Worm (Caenorhabditis elegans): ENCODE data around the gene nhr-1.

Gene nhr-1

ce11 chrX:17505547-17506181, 8.2 kb upstream of the nhr-1 start:
- no peak for TF ChIP-seq fos-1 (tag; optimal IDR thresholded peaks at IDR 0.05)
- TF ChIP-seq lsy-12 (tag; optimal IDR thresholded peaks at IDR 0.05) = peak; percentile 23
- TF ChIP-seq nhr-76 (tag; optimal IDR thresholded peaks at IDR 0.05) = no peak
- TF ChIP-seq daf-12 (tag; optimal IDR thresholded peaks at IDR 0.05) = peak; percentile 36
- peak; percentile 78 for TF ChIP-seq ceh-28 (tag; optimal IDR thresholded peaks at IDR 0.05)
- no peak for TF ChIP-seq nhr-28 (tag; optimal IDR thresholded peaks at IDR 0.05)
- peak; percentile 87 for TF ChIP-seq pha-4 (tag; optimal IDR thresholded peaks at IDR 0.05)
- TF ChIP-seq elt-2 (tag; optimal IDR thresholded peaks at IDR 0.05) = peak; percentile 85
- TF ChIP-seq zag-1 (tag; optimal IDR thresholded peaks at IDR 0.05) = no peak
- TF ChIP-seq nhr-25 (tag; optimal IDR thresholded peaks at IDR 0.05) = peak; percentile 19
- no peak for TF ChIP-seq mml-1 (tag; optimal IDR thresholded peaks at IDR 0.05)
- no peak for TF ChIP-seq ceh-9 (tag; optimal IDR thresholded peaks at IDR 0.05)
- TF ChIP-seq elt-1 (tag; optimal IDR thresholded peaks at IDR 0.05) = peak; percentile 7
- TF ChIP-seq hmg-11 (tag; optimal IDR thresholded peaks at IDR 0.05) = peak; percentile 70
- TF ChIP-seq nhr-237 (tag; optimal IDR thresholded peaks at IDR 0.05) = no peak
- TF ChIP-seq unc-62 (GFP tag; optimal IDR thresholded peaks at IDR 0.05) = peak; percentile 42
- no peak for TF ChIP-seq ZK546.5 (tag; optimal IDR thresholded peaks at IDR 0.05)
- no peak for TF ChIP-seq nhr-12 (tag; optimal IDR thresholded peaks at IDR 0.05)
- no peak for TF ChIP-seq skn-1 (tag; optimal IDR thresholded peaks at IDR 0.05)
- peak; percentile 87 for TF ChIP-seq mdl-1 (tag; optimal IDR thresholded peaks at IDR 0.05)
- peak; percentile 53 for TF ChIP-seq R02D3.7 (tag; optimal IDR thresholded peaks at IDR 0.05)
- TF ChIP-seq tbx-2 (tag; optimal IDR thresholded peaks at IDR 0.05) = peak; percentile 71
- peak; percentile 81 for TF ChIP-seq egl-5 (tag; optimal IDR thresholded peaks at IDR 0.05)
- TF ChIP-seq pqm-1 (tag; optimal IDR thresholded peaks at IDR 0.05) = peak; percentile 58
- no peak for TF ChIP-seq unc-39 (tag; optimal IDR thresholded peaks at IDR 0.05)
- peak; percentile 60 for TF ChIP-seq nhr-23 (tag; optimal IDR thresholded peaks at IDR 0.05)
- no peak for TF ChIP-seq aly-2 (tag; optimal IDR thresholded peaks at IDR 0.05)
- no peak for TF ChIP-seq ceh-82 (tag; optimal IDR thresholded peaks at IDR 0.05)
- peak; percentile 64 for TF ChIP-seq nhr-43 (tag; optimal IDR thresholded peaks at IDR 0.05; ENCODE audit: poor library complexity, severe bottlenecking)
- no peak for TF ChIP-seq ztf-11 (tag; optimal IDR thresholded peaks at IDR 0.05)
- no peak for TF ChIP-seq ztf-4 (tag; optimal IDR thresholded peaks at IDR 0.05)
- no peak for TF ChIP-seq jun-1 (tag; optimal IDR thresholded peaks at IDR 0.05)
- TF ChIP-seq fkh-10 (GFP tag; optimal IDR thresholded peaks at IDR 0.05) = peak; percentile 26
- no peak for TF ChIP-seq nhr-67 (tag; optimal IDR thresholded peaks at IDR 0.05)
- TF ChIP-seq snpc-4 (tag; optimal IDR thresholded peaks at IDR 0.05) = peak; percentile 28
- peak; percentile 37 for TF ChIP-seq lin-15B (tag; optimal IDR thresholded peaks at IDR 0.05)
- TF ChIP-seq sea-2 (GFP tag; optimal IDR thresholded peaks at IDR 0.05) = no peak
- no peak for TF ChIP-seq elt-3 (tag; optimal IDR thresholded peaks at IDR 0.05)
- TF ChIP-seq egl-27 (tag; optimal IDR thresholded peaks at IDR 0.05) = peak; percentile 70
- TF ChIP-seq ama-1 (optimal IDR thresholded peaks at IDR 0.05) = no peak
- TF ChIP-seq nhr-11 (tag; optimal IDR thresholded peaks at IDR 0.05) = peak; percentile 71
- no peak for TF ChIP-seq eor-1 (tag; optimal IDR thresholded peaks at IDR 0.05)
- TF ChIP-seq nfya-1 (tag; optimal IDR thresholded peaks at IDR 0.05; ENCODE audit: insufficient read depth) = peak; percentile 89
- TF ChIP-seq nhr-77 (tag; optimal IDR thresholded peaks at IDR 0.05) = no peak
- no peak for TF ChIP-seq ceh-16 (tag; optimal IDR thresholded peaks at IDR 0.05)
- peak; percentile 68 for TF ChIP-seq lin-39 (tag; optimal IDR thresholded peaks at IDR 0.05)
- TF ChIP-seq fkh-2 (tag; optimal IDR thresholded peaks at IDR 0.05) = no peak
